Fruit fly (Drosophila melanogaster) whole organism, pupa: ENCODE measurements around the gene CG45067.
A peak's percentile ranks its signal among the peaks of the same experiment; 100 is the strongest.

ENCODE experiments used
- CG10348 ChIP-seq: fragments of 200-800 bp; sonication (Bioruptor generic); IDR thresholded peaks from 2 replicates; pipeline ENCODE4 v1.3.6; 2022; ENCODE audit warnings: missing biosample characterization, missing genetic modification characterization
- CG12605 ChIP-seq: fragments of 200-800 bp; sonication (Bioruptor generic); IDR thresholded peaks from 2 replicates; pipeline ENCODE4 v1.3.6; 2022; ENCODE audit warnings: missing biosample characterization, missing genetic modification characterization
- CG13204 ChIP-seq: fragments of 200-800 bp; sonication (Bioruptor generic); optimal IDR thresholded peaks from 2 replicates; lab custom pipeline; 2018; ENCODE audit warnings: missing biosample characterization, mild to moderate bottlenecking, missing genetic modification characterization, moderate library complexity
- CG14655 ChIP-seq: fragments of 200-800 bp; sonication (Bioruptor generic); optimal IDR thresholded peaks from 3 replicates; lab custom pipeline; 2017; ENCODE audit warnings: mild to moderate bottlenecking, missing biosample characterization, missing genetic modification reagents, missing genetic modification characterization
- CG15710 ChIP-seq: fragments of 200-800 bp; sonication (Bioruptor generic); optimal IDR thresholded peaks from 2 replicates; lab custom pipeline; 2018; ENCODE audit warnings: missing biosample characterization, mild to moderate bottlenecking, missing genetic modification characterization, moderate library complexity
- CG17806 ChIP-seq: fragments of 200-800 bp; sonication (Bioruptor generic); optimal IDR thresholded peaks from 2 replicates; lab custom pipeline; 2018; ENCODE audit warnings: missing biosample characterization, mild to moderate bottlenecking, missing genetic modification characterization, moderate library complexity
- CG32121 ChIP-seq: fragments of 200-800 bp; sonication (Bioruptor generic); IDR thresholded peaks from 2 replicates; pipeline ENCODE4 v1.3.6; 2022; ENCODE audit warnings: missing biosample characterization, missing genetic modification characterization
- CG34367 ChIP-seq: fragments of 200-800 bp; sonication (Bioruptor generic); optimal IDR thresholded peaks from 2 replicates; lab custom pipeline; 2018; ENCODE audit warnings: missing biosample characterization, mild to moderate bottlenecking, missing genetic modification characterization
- CG4496 ChIP-seq: fragments of 200-800 bp; sonication (Bioruptor generic); IDR thresholded peaks from 3 replicates; pipeline ENCODE4 v1.3.6; 2022; ENCODE audit warnings: missing biosample characterization, missing genetic modification characterization
- CG8159 ChIP-seq: fragments of 200-800 bp; sonication (Bioruptor generic); optimal IDR thresholded peaks from 3 replicates; lab custom pipeline; 2018; ENCODE audit warnings: missing biosample characterization, mild to moderate bottlenecking, missing genetic modification characterization, moderate library complexity
- CG8301 ChIP-seq: fragments of 200-800 bp; sonication (Bioruptor generic); optimal IDR thresholded peaks from 2 replicates; lab custom pipeline; 2018; ENCODE audit warnings: missing biosample characterization, mild to moderate bottlenecking, missing genetic modification characterization
- CG9948 ChIP-seq: fragments of 200-800 bp; sonication (Bioruptor generic); optimal IDR thresholded peaks from 2 replicates; lab custom pipeline; 2018; ENCODE audit warnings: missing biosample characterization, mild to moderate bottlenecking, missing genetic modification characterization, moderate library complexity
- D1 ChIP-seq: fragments of 200-800 bp; sonication (Bioruptor generic); optimal IDR thresholded peaks from 2 replicates; lab custom pipeline; 2018; ENCODE audit warnings: missing biosample characterization, mild to moderate bottlenecking, missing genetic modification characterization, moderate library complexity
- EcR ChIP-seq: fragments of 200-800 bp; sonication (Bioruptor generic); optimal IDR thresholded peaks from 3 replicates; lab custom pipeline; 2019; ENCODE audit warnings: missing biosample characterization, missing genetic modification characterization, mild to moderate bottlenecking, moderate library complexity, missing genetic modification reagents
- Ets98B ChIP-seq: fragments of 200-800 bp; sonication (Bioruptor generic); IDR thresholded peaks from 2 replicates; pipeline ENCODE4 v1.3.6; 2022; ENCODE audit warnings: missing biosample characterization, missing genetic modification characterization
- Pif1A ChIP-seq: fragments of 200-800 bp; sonication (Bioruptor generic); optimal IDR thresholded peaks from 3 replicates; lab custom pipeline; 2016; ENCODE audit warnings: missing biosample characterization, missing genetic modification characterization
- Pif1B ChIP-seq: fragments of 200-800 bp; sonication (Bioruptor generic); optimal IDR thresholded peaks from 3 replicates; lab custom pipeline; 2016; ENCODE audit warnings: missing biosample characterization, missing genetic modification characterization
- Snoo ChIP-seq: fragments of 200-800 bp; sonication (Bioruptor generic); optimal IDR thresholded peaks from 3 replicates; lab custom pipeline; 2017; ENCODE audit warnings: missing biosample characterization, mild to moderate bottlenecking, missing genetic modification characterization, inconsistent platforms
- fd96Ca ChIP-seq: fragments of 200-800 bp; sonication (Bioruptor generic); IDR thresholded peaks from 3 replicates; pipeline ENCODE4 v1.3.6; 2022; ENCODE audit warnings: missing biosample characterization, missing genetic modification characterization
- gl ChIP-seq: fragments of 200-800 bp; sonication (Bioruptor generic); optimal IDR thresholded peaks from 2 replicates; lab custom pipeline; 2018; ENCODE audit warnings: missing biosample characterization, mild to moderate bottlenecking, missing genetic modification characterization
- rn ChIP-seq: fragments of 200-800 bp; sonication (Bioruptor generic); IDR thresholded peaks from 2 replicates; pipeline ENCODE4 v1.3.6; 2022; ENCODE audit warnings: missing biosample characterization, missing genetic modification characterization

The CG45067 gene

dm6 chr3L:3078398-3079155, 35.7 kb downstream of the CG45067 start:
- TF ChIP-seq rn (GFP tag; lab: Robert Waterston, UW) (no peak), Pif1A (GFP tag; lab: Kevin White, UChicago) (peak; percentile 12), CG8301 (tag; lab: Kevin White, UChicago) (peak; percentile 56), gl (tag; lab: Kevin White, UChicago) (no peak), CG9948 (tag; lab: Kevin White, UChicago) (peak; percentile 28), CG17806 (tag; lab: Kevin White, UChicago) (peak; percentile 16), Pif1B (GFP tag; lab: Kevin White, UChicago) (no peak), CG8159 (tag; lab: Kevin White, UChicago) (peak; percentile 55), CG4496 (GFP tag; lab: Robert Waterston, UW) (no peak; the same call in 2 of the 3 replicates), CG15710 (peak; percentile 47), Snoo (tag; lab: Kevin White, UChicago) (peak; percentile 46), CG14655 (peak; percentile 32)

- TF ChIP-seq CG8301 (tag; lab: Kevin White, UChicago) (peak; percentile 16), CG4496 (GFP tag; lab: Robert Waterston, UW) (peak; percentile 81), Pif1A (GFP tag; lab: Kevin White, UChicago) (peak; percentile 58), D1 (tag; lab: Kevin White, UChicago) (peak; percentile 4), gl (tag; lab: Kevin White, UChicago) (peak; percentile 50), Snoo (tag; lab: Kevin White, UChicago) (peak; percentile 27), rn (GFP tag; lab: Robert Waterston, UW) (peak; percentile 6; the same call in 1 of the 2 replicates), CG8159 (tag; lab: Kevin White, UChicago) (peak; percentile 31), CG13204 (peak; percentile 91), Ets98B (GFP tag; lab: Robert Waterston, UW) (peak; percentile 78), CG32121 (GFP tag; lab: Robert Waterston, UW) (peak; percentile 64; the same call in 1 of the 2 replicates), CG14655 (peak; percentile 27), CG12605 (GFP tag; lab: Robert Waterston, UW) (peak; percentile 92), CG34367 (tag; lab: Kevin White, UChicago) (peak; percentile 65), fd96Ca (GFP tag; lab: Robert Waterston, UW) (peak; percentile 74), EcR (GFP tag; lab: Kevin White, UChicago) (peak; percentile 57), CG17806 (tag; lab: Kevin White, UChicago) (peak; percentile 23), CG10348 (GFP tag; lab: Robert Waterston, UW) (no peak), CG9948 (tag; lab: Kevin White, UChicago) (peak; percentile 9), CG15710 (peak; percentile 65), Pif1B (GFP tag; lab: Kevin White, UChicago) (peak; percentile 42)
- TF ChIP-seq, all 21 proteins: peak for 20
These were observed 36.6 kb downstream of the CG45067 start for dm6 chr3L:3077568-3078107.

dm6 chr3L:3076954-3077353, 37.3 kb downstream of the CG45067 start:
- TF ChIP-seq Pif1A (GFP tag; lab: Kevin White, UChicago) (no peak), CG12605 (GFP tag; lab: Robert Waterston, UW) (no peak), CG10348 (GFP tag; lab: Robert Waterston, UW) (no peak), rn (GFP tag; lab: Robert Waterston, UW) (no peak), CG8159 (tag; lab: Kevin White, UChicago) (no peak), D1 (tag; lab: Kevin White, UChicago) (no peak), CG34367 (tag; lab: Kevin White, UChicago) (no peak), CG13204 (no peak), fd96Ca (GFP tag; lab: Robert Waterston, UW) (no peak), EcR (GFP tag; lab: Kevin White, UChicago) (no peak)

dm6 chr3L:3074805-3075204, 39.5 kb downstream of the CG45067 start:
- TF ChIP-seq EcR (GFP tag; lab: Kevin White, UChicago) (peak; percentile 84), gl (tag; lab: Kevin White, UChicago) (no peak), Snoo (tag; lab: Kevin White, UChicago) (no peak)

- no peak for TF ChIP-seq rn (GFP tag; lab: Robert Waterston, UW)
- no peak for TF ChIP-seq CG32121 (GFP tag; lab: Robert Waterston, UW)
- no peak for TF ChIP-seq CG4496 (GFP tag; lab: Robert Waterston, UW)
- peak; percentile 43 for TF ChIP-seq Pif1A (GFP tag; lab: Kevin White, UChicago)
- TF ChIP-seq Ets98B (GFP tag; lab: Robert Waterston, UW), result no peak
- peak; percentile 62 for TF ChIP-seq CG8159 (tag; lab: Kevin White, UChicago)
- TF ChIP-seq Snoo (tag; lab: Kevin White, UChicago), result peak; percentile 51
- peak; percentile 50 for TF ChIP-seq CG17806 (tag; lab: Kevin White, UChicago)
- TF ChIP-seq CG12605 (GFP tag; lab: Robert Waterston, UW), result no peak
- TF ChIP-seq CG14655, result peak; percentile 78
- TF ChIP-seq D1 (tag; lab: Kevin White, UChicago), result no peak
- no peak for TF ChIP-seq CG13204
- no peak for TF ChIP-seq fd96Ca (GFP tag; lab: Robert Waterston, UW)
- no peak for TF ChIP-seq CG10348 (GFP tag; lab: Robert Waterston, UW)
- TF ChIP-seq CG34367 (tag; lab: Kevin White, UChicago), result no peak
- TF ChIP-seq CG9948 (tag; lab: Kevin White, UChicago), result peak; percentile 65
- peak; percentile 29 for TF ChIP-seq CG15710
- peak; percentile 58 for TF ChIP-seq CG8301 (tag; lab: Kevin White, UChicago)
- peak; percentile 51 for TF ChIP-seq Pif1B (GFP tag; lab: Kevin White, UChicago)
- no peak for TF ChIP-seq gl (tag; lab: Kevin White, UChicago)
- no peak for TF ChIP-seq EcR (GFP tag; lab: Kevin White, UChicago)
These were observed 39.9 kb downstream of the CG45067 start for dm6 chr3L:3074380-3074779.
